Worm (Caenorhabditis elegans): ENCODE data around the gene C55A6.4.

ce11 chrV:11516141-11516591 is 1.5 kb downstream of the C55A6.4 start, which contains the start of gene sdz-8:
- TF ChIP-seq ama-1 (optimal IDR thresholded peaks at IDR 0.05) (no peak), ama-1 (GFP tag; optimal IDR thresholded peaks at IDR 0.05) (no peak), madf-6 (GFP tag; IDR thresholded peaks at IDR 0.05) (no peak), ztf-6 (GFP tag; IDR thresholded peaks at IDR 0.05) (no peak), K12H6.12 (tag; optimal IDR thresholded peaks at IDR 0.05) (no peak), F33H1.4 (GFP tag; IDR thresholded peaks at IDR 0.05) (no peak)

Measured in whole organism, young adult.